Fruit fly (Drosophila melanogaster) whole organism, embryonic: Measurements from ENCODE around the gene CG32214.

Experiments
- B-H1 ChIP-seq: fragments of 200-800 bp; sonication (Bioruptor generic); IDR thresholded peaks from 3 replicates; pipeline ENCODE4 v1.3.6; 2022; ENCODE audit warnings: missing biosample characterization, missing genetic modification characterization
- Blimp-1 ChIP-seq: fragments of 200-800 bp; sonication (Bioruptor generic); optimal IDR thresholded peaks from 3 replicates; lab custom pipeline; 2018; ENCODE audit warnings: missing biosample characterization, missing genetic modification characterization, mild to moderate bottlenecking, moderate library complexity, missing genetic modification reagents
- CG10979 ChIP-seq: fragments of 200-800 bp; sonication (Bioruptor generic); optimal IDR thresholded peaks from 2 replicates; lab custom pipeline; 2018; ENCODE audit warnings: missing biosample characterization, mild to moderate bottlenecking, missing genetic modification characterization, moderate library complexity
- CG15269 ChIP-seq: fragments of 200-800 bp; sonication (Bioruptor generic); optimal IDR thresholded peaks from 2 replicates; lab custom pipeline; 2018; ENCODE audit warnings: missing biosample characterization, mild to moderate bottlenecking, missing genetic modification characterization, moderate library complexity
- CG3847 ChIP-seq: fragments of 200-800 bp; sonication (Bioruptor generic); IDR thresholded peaks from 2 replicates; pipeline ENCODE4 v1.3.6; 2022; ENCODE audit warnings: missing biosample characterization, missing genetic modification characterization
- HLHmδ ChIP-seq: fragments of 200-800 bp; sonication (Bioruptor generic); optimal IDR thresholded peaks from 2 replicates; lab custom pipeline; 2018; ENCODE audit warnings: missing biosample characterization, mild to moderate bottlenecking, missing genetic modification characterization, moderate library complexity
- emc ChIP-seq: fragments of 200-800 bp; sonication (Bioruptor generic); optimal IDR thresholded peaks from 2 replicates; lab custom pipeline; 2016; ENCODE audit warnings: missing biosample characterization, missing genetic modification characterization
- h ChIP-seq: fragments of >200 bp; optimal IDR thresholded peaks from 2 replicates; lab custom pipeline; 2017
- pan ChIP-seq, 4 experiments: fragments of >200 bp in 3 of 4; fragments of 200-800 bp in 1 of 4; sonication (Bioruptor generic) in 1 of 4; optimal IDR thresholded peaks in 3 of 4; IDR thresholded peaks in 1 of 4; 2 replicates each; pipeline versions ENCODE4 v1.3.6 to Lab custom; 2017 to 2022; ENCODE audit warnings: missing biosample characterization in 2 of 4, missing genetic modification characterization in 2 of 4, mixed read lengths in 1 of 4
- twi ChIP-seq: fragments of 200-800 bp; optimal IDR thresholded peaks from 2 replicates; lab custom pipeline; 2019; ENCODE audit warnings: missing biosample characterization, mild to moderate bottlenecking, missing genetic modification characterization, moderate library complexity

DNA sequence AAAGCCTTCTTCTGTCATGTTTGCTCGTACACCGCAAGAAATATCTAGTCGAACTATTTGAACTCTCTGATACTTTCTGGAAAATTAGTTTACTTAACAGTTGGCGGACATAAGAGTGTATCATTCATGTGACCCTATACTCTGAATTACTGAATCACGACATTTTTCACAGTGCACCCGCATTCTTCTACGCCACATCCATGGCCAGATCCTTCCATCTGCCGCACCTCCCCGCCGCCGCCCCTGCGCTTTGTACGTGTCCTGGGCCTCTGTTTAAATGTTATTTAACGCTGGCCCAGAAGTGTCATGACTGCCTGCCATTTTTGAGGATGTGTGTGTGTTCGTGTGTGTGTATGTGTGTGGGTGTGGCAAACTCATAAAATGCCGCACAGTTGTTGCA, 45.5 kb downstream of the CG32214 start:
- TF ChIP-seq twi (tag; lab: Kevin White, UChicago), result no peak
- TF ChIP-seq Blimp-1 (GFP tag; lab: Kevin White, UChicago), result no peak
- TF ChIP-seq CG15269 (tag; lab: Kevin White, UChicago), result no peak
- no peak for TF ChIP-seq B-H1 (GFP tag; lab: Robert Waterston, UW)
- TF ChIP-seq emc (GFP tag; lab: Kevin White, UChicago), result no peak
- TF ChIP-seq CG3847 (GFP tag; lab: Robert Waterston, UW), result no peak
- no peak for TF ChIP-seq h (lab: Kevin White, UChicago)
- no peak for TF ChIP-seq CG10979
- no peak for TF ChIP-seq HLHmδ (GFP tag; lab: Kevin White, UChicago)
- TF ChIP-seq pan (optimal IDR thresholded peaks at IDR 0.05; lab: Kevin White, UChicago), result no peak
- TF ChIP-seq pan (GFP tag; optimal IDR thresholded peaks at IDR 0.05 in 1 of 2, IDR thresholded peaks at IDR 0.05 in 1 of 2), result no peak
